Fruit fly (Drosophila melanogaster) whole organism, embryonic: Measurements from ENCODE around the gene CG8507.
A peak's percentile ranks its signal among the peaks of the same experiment; 100 is the strongest.

ENCODE experiments used
- Bdp1 ChIP-seq: fragments of 200-800 bp; sonication (Bioruptor generic); optimal IDR thresholded peaks from 3 replicates; lab custom pipeline; 2016; ENCODE audit warnings: missing biosample characterization, missing genetic modification characterization
- Bteb2 ChIP-seq: fragments of 200-800 bp; sonication (Bioruptor generic); optimal IDR thresholded peaks from 2 replicates; lab custom pipeline; 2016; ENCODE audit warnings: missing biosample characterization, missing genetic modification characterization
- CG11247 ChIP-seq: fragments of 200-800 bp; sonication (Bioruptor generic); IDR thresholded peaks from 2 replicates; pipeline ENCODE4 v1.3.6; 2022; ENCODE audit warnings: missing biosample characterization, missing genetic modification characterization
- CG11456 ChIP-seq: fragments of 200-800 bp; sonication (Bioruptor generic); IDR thresholded peaks from 3 replicates; pipeline ENCODE4 v1.3.6; 2022; ENCODE audit warnings: missing biosample characterization, missing genetic modification characterization
- CG12104 ChIP-seq: fragments of 200-800 bp; sonication (Bioruptor generic); optimal IDR thresholded peaks from 3 replicates; lab custom pipeline; 2016; ENCODE audit warnings: missing biosample characterization, missing genetic modification characterization
- CG1233 ChIP-seq: fragments of 200-800 bp; sonication (Bioruptor generic); optimal IDR thresholded peaks from 4 replicates; lab custom pipeline; 2018; ENCODE audit warnings: missing biosample characterization, mild to moderate bottlenecking, missing genetic modification characterization
- CG14014 ChIP-seq: fragments of 200-800 bp; sonication (Bioruptor generic); IDR thresholded peaks from 2 replicates; pipeline ENCODE4 v1.3.6; 2022; ENCODE audit warnings: missing biosample characterization, missing genetic modification characterization
- CG14667 ChIP-seq: fragments of 200-800 bp; sonication (Bioruptor generic); IDR thresholded peaks from 2 replicates; pipeline ENCODE4 v1.3.6; 2022; ENCODE audit warnings: missing biosample characterization, missing genetic modification characterization
- CG14710 ChIP-seq: fragments of 200-800 bp; sonication (Bioruptor generic); optimal IDR thresholded peaks from 3 replicates; lab custom pipeline; 2019; ENCODE audit warnings: missing biosample characterization, mild to moderate bottlenecking, missing genetic modification characterization, moderate library complexity
- CG17912 ChIP-seq: fragments of 200-800 bp; sonication (Bioruptor generic); optimal IDR thresholded peaks from 2 replicates; lab custom pipeline; 2018; ENCODE audit warnings: missing biosample characterization, mild to moderate bottlenecking, missing genetic modification characterization
- CG1792 ChIP-seq: fragments of 200-800 bp; sonication (Bioruptor generic); optimal IDR thresholded peaks from 2 replicates; lab custom pipeline; 2016; ENCODE audit warnings: missing biosample characterization, missing genetic modification characterization
- CG18262 ChIP-seq: fragments of 200-800 bp; optimal IDR thresholded peaks from 3 replicates; lab custom pipeline; 2019; ENCODE audit warnings: missing biosample characterization, mild to moderate bottlenecking, missing genetic modification characterization, moderate library complexity
- CG2202 ChIP-seq: fragments of 200-800 bp; sonication (Bioruptor generic); optimal IDR thresholded peaks from 2 replicates; lab custom pipeline; 2018; ENCODE audit warnings: missing biosample characterization, mild to moderate bottlenecking, missing genetic modification characterization
- CG31388 ChIP-seq: fragments of 200-800 bp; sonication (Bioruptor generic); optimal IDR thresholded peaks from 2 replicates; lab custom pipeline; 2016; ENCODE audit warnings: missing biosample characterization, missing genetic modification characterization
- CG32532 ChIP-seq: fragments of 200-800 bp; sonication (Bioruptor generic); IDR thresholded peaks from 2 replicates; pipeline ENCODE4 v1.3.6; 2022; ENCODE audit warnings: missing biosample characterization, missing genetic modification characterization
- CG32767 ChIP-seq: fragments of 200-800 bp; sonication (Bioruptor generic); IDR thresholded peaks from 2 replicates; pipeline ENCODE4 v1.3.6; 2022; ENCODE audit warnings: missing biosample characterization, missing genetic modification characterization
- CG3726 ChIP-seq: fragments of 200-800 bp; sonication (Bioruptor generic); IDR thresholded peaks from 3 replicates; pipeline ENCODE4, ENCODE4 v1.3.6; 2022; ENCODE audit warnings: missing biosample characterization, missing genetic modification characterization
- CG3995 ChIP-seq: fragments of 200-800 bp; sonication (Bioruptor generic); optimal IDR thresholded peaks from 3 replicates; lab custom pipeline; 2016; ENCODE audit warnings: missing biosample characterization, missing genetic modification characterization
- CG4707 ChIP-seq: fragments of 200-800 bp; sonication (Bioruptor generic); optimal IDR thresholded peaks from 2 replicates; lab custom pipeline; 2018; ENCODE audit warnings: missing biosample characterization, mild to moderate bottlenecking, missing genetic modification characterization, moderate library complexity
- CG5953 ChIP-seq: fragments of 200-800 bp; sonication (Bioruptor generic); IDR thresholded peaks from 2 replicates; pipeline ENCODE4 v1.3.6; 2022; ENCODE audit warnings: missing biosample characterization, missing genetic modification characterization
- CG6254 ChIP-seq: fragments of 200-800 bp; sonication (Bioruptor generic); optimal IDR thresholded peaks from 3 replicates; lab custom pipeline; 2017; ENCODE audit warnings: mild to moderate bottlenecking, missing biosample characterization, missing genetic modification reagents, missing genetic modification characterization
- CHES-1-like ChIP-seq: fragments of 200-800 bp; sonication (Bioruptor generic); optimal IDR thresholded peaks from 2 replicates; lab custom pipeline; 2016; ENCODE audit warnings: missing biosample characterization, missing genetic modification characterization
- CkIIα-i1 ChIP-seq: fragments of 200-800 bp; sonication (Bioruptor generic); IDR thresholded peaks from 2 replicates; pipeline ENCODE4 v1.3.6; 2022; ENCODE audit warnings: missing biosample characterization, missing genetic modification characterization
- Dek ChIP-seq: fragments of 200-800 bp; sonication (Bioruptor generic); optimal IDR thresholded peaks from 3 replicates; lab custom pipeline; 2019; ENCODE audit warnings: missing biosample characterization, mild to moderate bottlenecking, missing genetic modification characterization, moderate library complexity
- Doc2 ChIP-seq: fragments of 200-800 bp; sonication (Bioruptor generic); IDR thresholded peaks from 2 replicates; pipeline ENCODE4 v1.3.6; 2022; ENCODE audit warnings: missing biosample characterization, missing genetic modification characterization
- E2f1 ChIP-seq: fragments of 200-800 bp; sonication (Bioruptor generic); IDR thresholded peaks from 2 replicates; pipeline ENCODE4 v1.3.6; 2022; ENCODE audit warnings: missing biosample characterization, missing genetic modification characterization
- Eip74EF ChIP-seq, 2 experiments: fragments of 200-800 bp in 1 of 2; fragments of >200 bp in 1 of 2; sonication (Bioruptor generic) in 1 of 2; optimal IDR thresholded peaks; 2 replicates each; lab custom pipeline; 2017 to 2019; ENCODE audit warnings: missing biosample characterization in 2 of 2, missing genetic modification characterization in 2 of 2, mild to moderate bottlenecking in 1 of 2, moderate library complexity in 1 of 2
- Hr78 ChIP-seq, 2 experiments: fragments of 200-800 bp in 1 of 2; fragments of >200 bp in 1 of 2; sonication (Bioruptor generic) in 1 of 2; optimal IDR thresholded peaks; 2 replicates each; lab custom pipeline; 2017 to 2019; ENCODE audit warnings: missing biosample characterization in 2 of 2, missing genetic modification characterization in 2 of 2, mild to moderate bottlenecking in 1 of 2, moderate library complexity in 1 of 2
- Lpt ChIP-seq: fragments of >200 bp; optimal IDR thresholded peaks from 2 replicates; lab custom pipeline; 2018; ENCODE audit warnings: missing biosample characterization, missing genetic modification characterization
- Med ChIP-seq: fragments of 200-800 bp; sonication (Bioruptor generic); peaks from one replicate; lab custom pipeline; 2016; ENCODE audit warnings: missing biosample characterization, missing genetic modification characterization, mild to moderate bottlenecking, inconsistent platforms, moderate library complexity
- NK7.1 ChIP-seq: fragments of 200-800 bp; sonication (Bioruptor generic); optimal IDR thresholded peaks from 3 replicates; lab custom pipeline; 2016; ENCODE audit warnings: missing biosample characterization, missing genetic modification characterization
- Oli ChIP-seq: fragments of 200-800 bp; sonication (Bioruptor generic); optimal IDR thresholded peaks from 2 replicates; lab custom pipeline; 2018; ENCODE audit warnings: missing biosample characterization, mild to moderate bottlenecking, missing genetic modification characterization, moderate library complexity
- Scr ChIP-seq: fragments of 200-800 bp; sonication (Bioruptor generic); IDR thresholded peaks from 2 replicates; pipeline ENCODE4 v1.3.6; 2022; ENCODE audit warnings: missing biosample characterization, missing genetic modification characterization; ENCODE audit not compliant: partially characterized antibody
- Taf1 ChIP-seq: fragments of 200-800 bp; sonication (Bioruptor generic); IDR thresholded peaks from 2 replicates; pipeline ENCODE4 v1.3.6; 2022; ENCODE audit warnings: missing biosample characterization, missing genetic modification characterization
- Trl ChIP-seq, 3 experiments: fragments of >200 bp in 2 of 3; fragments of 200-800 bp in 1 of 3; sonication (Bioruptor generic) in 1 of 3; optimal IDR thresholded peaks; 2 replicates in 1 of 3; 3 replicates in 2 of 3; lab custom pipeline; 2016 to 2017; ENCODE audit warnings: missing biosample characterization in 1 of 3, missing genetic modification characterization in 1 of 3
- Vsx1 ChIP-seq: fragments of 200-800 bp; sonication (Bioruptor generic); optimal IDR thresholded peaks from 2 replicates; lab custom pipeline; 2017; ENCODE audit warnings: missing biosample characterization, mild to moderate bottlenecking, missing genetic modification characterization, missing genetic modification reagents
- eve ChIP-seq, 2 experiments: fragments of >200 bp; optimal IDR thresholded peaks; 2 replicates each; lab custom pipeline; 2017; ENCODE audit warnings: missing biosample characterization in 2 of 2, missing genetic modification characterization in 2 of 2
- gem ChIP-seq: fragments of 200-800 bp; sonication (Bioruptor generic); optimal IDR thresholded peaks from 2 replicates; lab custom pipeline; 2019; ENCODE audit warnings: missing biosample characterization, mild to moderate bottlenecking, missing genetic modification characterization, moderate library complexity
- gro ChIP-seq: fragments of 200-800 bp; sonication (Bioruptor generic); optimal IDR thresholded peaks from 2 replicates; lab custom pipeline; 2016; ENCODE audit warnings: missing biosample characterization, missing genetic modification characterization
- hb ChIP-seq: fragments of 200-800 bp; sonication (Bioruptor generic); IDR thresholded peaks from 3 replicates; pipeline ENCODE4 v1.3.6; 2022; ENCODE audit warnings: missing biosample characterization, missing genetic modification characterization; ENCODE audit not compliant: partially characterized antibody
- insv ChIP-seq, 2 experiments: fragments of 200-800 bp; sonication (Bioruptor generic); optimal IDR thresholded peaks; 3 replicates each; lab custom pipeline; 2016 to 2018; ENCODE audit warnings: missing biosample characterization in 2 of 2, missing genetic modification characterization in 2 of 2
- lola ChIP-seq, 3 experiments: fragments of >200 bp in 2 of 3; fragments of 200-800 bp in 1 of 3; sonication (Bioruptor generic) in 1 of 3; optimal IDR thresholded peaks; 2 replicates each; lab custom pipeline; 2017 to 2019; ENCODE audit warnings: missing biosample characterization in 3 of 3, missing genetic modification characterization in 3 of 3, mild to moderate bottlenecking in 1 of 3, moderate library complexity in 1 of 3
- pan ChIP-seq, 4 experiments: fragments of >200 bp in 3 of 4; fragments of 200-800 bp in 1 of 4; sonication (Bioruptor generic) in 1 of 4; optimal IDR thresholded peaks in 3 of 4; IDR thresholded peaks in 1 of 4; 2 replicates each; pipeline versions ENCODE4 v1.3.6 to Lab custom; 2017 to 2022; ENCODE audit warnings: missing biosample characterization in 2 of 4, missing genetic modification characterization in 2 of 4, mixed read lengths in 1 of 4
- phol ChIP-seq: fragments of 200-800 bp; sonication (Bioruptor generic); optimal IDR thresholded peaks from 3 replicates; lab custom pipeline; 2018; ENCODE audit warnings: missing biosample characterization, mild to moderate bottlenecking, missing genetic modification characterization, moderate library complexity
- slbo ChIP-seq: fragments of 200-800 bp; sonication (Bioruptor generic); IDR thresholded peaks from 2 replicates; pipeline ENCODE4 v1.3.6; 2022; ENCODE audit warnings: missing biosample characterization, missing genetic modification characterization
- stwl ChIP-seq: fragments of 200-800 bp; sonication (Bioruptor generic); optimal IDR thresholded peaks from 3 replicates; lab custom pipeline; 2018; ENCODE audit warnings: missing biosample characterization, mild to moderate bottlenecking, missing genetic modification characterization, moderate library complexity
- sug ChIP-seq: fragments of 200-800 bp; optimal IDR thresholded peaks from 2 replicates; lab custom pipeline; 2019; ENCODE audit warnings: missing biosample characterization, mild to moderate bottlenecking, missing genetic modification characterization, moderate library complexity
- tna ChIP-seq: fragments of 200-800 bp; sonication (Bioruptor generic); IDR thresholded peaks from 2 replicates; pipeline ENCODE4 v1.3.6; 2022; ENCODE audit warnings: missing biosample characterization, missing genetic modification characterization; ENCODE audit not compliant: partially characterized antibody
- unpg ChIP-seq: fragments of 200-800 bp; sonication (Bioruptor generic); optimal IDR thresholded peaks from 3 replicates; lab custom pipeline; 2018; ENCODE audit warnings: missing biosample characterization, mild to moderate bottlenecking, missing genetic modification characterization, moderate library complexity
- vvl ChIP-seq: fragments of 200-800 bp; sonication (Bioruptor generic); IDR thresholded peaks from 2 replicates; pipeline ENCODE4 v1.3.6; 2022; ENCODE audit warnings: missing biosample characterization, missing genetic modification characterization

CG8507 gene

dm6 chr3R:9793018-9793417, 1.7 kb downstream of the CG8507 start, which contains the start of gene CG8516 (continued):
- TF ChIP-seq CG2202 (tag; lab: Kevin White, UChicago) (no peak), CG6254 (GFP tag; lab: Kevin White, UChicago) (no peak), Bteb2 (GFP tag; lab: Kevin White, UChicago) (no peak), slbo (GFP tag; lab: Robert Waterston, UW) (no peak), phol (peak; percentile 42), Eip74EF (GFP tag; optimal IDR thresholded peaks at IDR 0.05; lab: Kevin White, UChicago) (no peak), Oli (tag; lab: Kevin White, UChicago) (no peak), Lpt (GFP tag; lab: Kevin White, UChicago) (no peak), Hr78 (GFP tag; optimal IDR thresholded peaks at IDR 0.05; lab: Kevin White, UChicago) (no peak), CG18262 (tag; lab: Kevin White, UChicago) (peak; percentile 5), Trl (optimal IDR thresholded peaks at IDR 0.05; lab: Kevin White, UChicago) (no peak), Trl (GFP tag; optimal IDR thresholded peaks at IDR 0.05; lab: Kevin White, UChicago) (no peak), CG3726 (no peak), gem (tag; lab: Kevin White, UChicago) (no peak), pan (optimal IDR thresholded peaks at IDR 0.05; lab: Kevin White, UChicago) (no peak), pan (GFP tag; optimal IDR thresholded peaks at IDR 0.05 in 1 of 2, IDR thresholded peaks at IDR 0.05 in 1 of 2) (no peak), hb (GFP tag; lab: Robert Waterston, UW) (no peak), Dek (tag; lab: Kevin White, UChicago) (peak; percentile 30), CG11456 (no peak), Doc2 (GFP tag; lab: Robert Waterston, UW) (no peak), CG14667 (GFP tag; lab: Robert Waterston, UW) (no peak), sug (tag; lab: Kevin White, UChicago) (peak; percentile 32), Scr (no peak), insv (GFP tag; optimal IDR thresholded peaks at IDR 0.05; lab: Kevin White, UChicago) (no peak), CkIIα-i1 (no peak), vvl (peak; percentile 32; the same call in 1 of the 2 replicates), CG4707 (GFP tag; lab: Kevin White, UChicago) (no peak), CG14710 (tag; lab: Kevin White, UChicago) (peak; percentile 48), CG5953 (GFP tag; lab: Robert Waterston, UW) (no peak), eve (GFP tag; optimal IDR thresholded peaks at IDR 0.05; lab: Kevin White, UChicago) (no peak), CG1792 (GFP tag; lab: Kevin White, UChicago) (no peak), CG12104 (no peak), Vsx1 (GFP tag; lab: Kevin White, UChicago) (no peak), CG11247 (GFP tag; lab: Robert Waterston, UW) (no peak), CG32532 (peak; percentile 34; the same call in 1 of the 2 replicates), E2f1 (GFP tag; lab: Robert Waterston, UW) (no peak), CG31388 (GFP tag; lab: Kevin White, UChicago) (no peak), Taf1 (GFP tag; lab: Robert Waterston, UW) (no peak), tna (no peak), NK7.1 (GFP tag; lab: Kevin White, UChicago) (no peak), CG3995 (peak; percentile 68), Med (peak; percentile 70), stwl (tag; lab: Kevin White, UChicago) (peak; percentile 81), Bdp1 (GFP tag; lab: Kevin White, UChicago) (no peak), unpg (GFP tag; lab: Kevin White, UChicago) (no peak), CG32767 (GFP tag; lab: Robert Waterston, UW) (no peak), CHES-1-like (GFP tag; lab: Kevin White, UChicago) (no peak), CG1233 (GFP tag; lab: Kevin White, UChicago) (no peak), CG14014 (GFP tag; lab: Robert Waterston, UW) (no peak), lola (GFP tag; optimal IDR thresholded peaks at IDR 0.05; lab: Kevin White, UChicago) (no peak), gro (GFP tag; lab: Kevin White, UChicago) (no peak), CG17912 (peak; percentile 0)
